Fruit fly (Drosophila melanogaster): ENCODE measurements around the gene Lcp65Ab1.

DNA sequence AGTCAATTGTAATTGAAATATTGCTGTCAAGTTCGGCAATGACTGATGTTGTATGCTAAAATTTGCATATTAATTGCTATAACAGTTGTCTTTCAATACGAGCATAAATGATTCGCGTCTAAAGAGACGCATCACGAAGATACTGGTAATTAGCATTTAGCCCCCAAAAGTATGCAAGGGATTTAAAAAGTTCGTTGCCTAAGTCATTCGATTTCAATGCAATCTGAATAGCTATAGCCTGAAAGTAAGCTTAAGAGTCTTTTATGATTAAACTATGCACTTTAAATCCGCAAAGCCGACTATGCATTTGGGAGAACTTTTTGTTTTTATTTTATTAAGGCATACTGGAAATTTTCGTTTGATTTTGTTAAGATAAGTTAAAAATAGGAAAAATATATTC lies 19.8 kb upstream of the Lcp65Ab1 start:
- no peak for TF ChIP-seq gl (tag; optimal IDR thresholded peaks at IDR 0.05)
- no peak for TF ChIP-seq CG17806 (tag; optimal IDR thresholded peaks at IDR 0.05)
- no peak for TF ChIP-seq EcR (GFP tag; optimal IDR thresholded peaks at IDR 0.05)
- TF ChIP-seq CG9948 (tag; optimal IDR thresholded peaks at IDR 0.05), result no peak
- TF ChIP-seq CG34367 (tag; optimal IDR thresholded peaks at IDR 0.05), result no peak
- TF ChIP-seq rn (GFP tag; IDR thresholded peaks at IDR 0.05), result no peak
- no peak for TF ChIP-seq Ets98B (GFP tag; IDR thresholded peaks at IDR 0.05)
- peak; percentile 20 for TF ChIP-seq D1 (tag; optimal IDR thresholded peaks at IDR 0.05)
- TF ChIP-seq CG14655 (GFP tag; optimal IDR thresholded peaks at IDR 0.05), result no peak
- no peak for TF ChIP-seq CG8159 (tag; optimal IDR thresholded peaks at IDR 0.05)
- no peak for TF ChIP-seq fd96Ca (GFP tag; IDR thresholded peaks at IDR 0.05)
- no peak for TF ChIP-seq CG10348 (GFP tag; IDR thresholded peaks at IDR 0.05)
- TF ChIP-seq CG12605 (GFP tag; IDR thresholded peaks at IDR 0.05), result no peak
- no peak for TF ChIP-seq Pif1B (GFP tag; optimal IDR thresholded peaks at IDR 0.05)

Data from whole organism, pupa.